Worm (Caenorhabditis elegans) whole organism, young adult: ENCODE measurements around the gene F29A7.8.

ENCODE experiments used
- C17E4.6 ChIP-seq: fragments of 200-800 bp; sonication (Bioruptor generic); IDR thresholded peaks from 2 replicates; pipeline ENCODE4 v1.3.6; 2022; ENCODE audit warnings: missing genetic modification reagents, missing genetic modification characterization, missing compliant biosample characterization
- D2030.7 ChIP-seq: fragments of 200-800 bp; sonication (Bioruptor generic); IDR thresholded peaks from 2 replicates; pipeline ENCODE4 v1.3.6; 2022; ENCODE audit warnings: missing genetic modification reagents, missing genetic modification characterization, missing compliant biosample characterization
- F23B12.7 ChIP-seq: sonication (generic microtip); optimal IDR thresholded peaks from 2 replicates; lab custom pipeline; 2017; ENCODE audit warnings: missing genetic modification characterization, mild to moderate bottlenecking, missing compliant biosample characterization, antibody characterized with exemption, moderate library complexity; ENCODE audit not compliant: insufficient read depth
- F39B2.1 ChIP-seq: fragments of 200-800 bp; sonication (Bioruptor generic); IDR thresholded peaks from 2 replicates; pipeline ENCODE4 v1.3.6; 2022; ENCODE audit warnings: missing genetic modification reagents, missing genetic modification characterization, missing compliant biosample characterization
- F57C9.4 ChIP-seq: sonication (generic microtip); optimal IDR thresholded peaks from 2 replicates; lab custom pipeline; 2017; ENCODE audit warnings: mild to moderate bottlenecking, missing genetic modification characterization, missing compliant biosample characterization
- K11D2.4 ChIP-seq: fragments of 200-800 bp; sonication (Bioruptor generic); IDR thresholded peaks from 2 replicates; pipeline ENCODE4 v1.3.6; 2022; ENCODE audit warnings: missing genetic modification reagents, missing genetic modification characterization, missing compliant biosample characterization
- Y53G8AR.9 ChIP-seq: fragments of 200-800 bp; sonication (Bioruptor generic); conservative IDR thresholded peaks from 2 replicates; pipeline ENCODE4 v1.3.6; 2022; ENCODE audit warnings: missing genetic modification reagents, missing genetic modification characterization, missing compliant biosample characterization
- Y56A3A.18 ChIP-seq: fragments of 200-800 bp; sonication (Bioruptor generic); IDR thresholded peaks from 2 replicates; pipeline ENCODE4 v1.3.6; 2022; ENCODE audit warnings: missing genetic modification reagents, missing genetic modification characterization, missing compliant biosample characterization
- Y95B8A.8 ChIP-seq: fragments of 200-800 bp; sonication (Bioruptor generic); IDR thresholded peaks from 2 replicates; pipeline ENCODE4 v1.3.6; 2022; ENCODE audit warnings: missing genetic modification reagents, missing genetic modification characterization, missing compliant biosample characterization
- ZK185.1 ChIP-seq: sonication (generic microtip); optimal IDR thresholded peaks from 2 replicates; lab custom pipeline; 2016; ENCODE audit warnings: mild to moderate bottlenecking, missing genetic modification characterization, missing compliant biosample characterization; ENCODE audit not compliant: poor library complexity, severe bottlenecking
- ama-1 ChIP-seq, 3 experiments: fragments of 150-350 bp in 1 of 3; sonication (generic microtip) in 2 of 3; optimal IDR thresholded peaks; 2 replicates each; lab custom pipeline; 2014 to 2018; ENCODE audit warnings: missing biosample characterization in 2 of 3, missing genetic modification characterization in 2 of 3, missing genetic modification reagents in 2 of 3
- atf-7 ChIP-seq: sonication (generic microtip); optimal IDR thresholded peaks from 2 replicates; lab custom pipeline; 2017; ENCODE audit warnings: mild to moderate bottlenecking, missing genetic modification characterization, missing compliant biosample characterization
- attf-6 ChIP-seq: fragments of 200-800 bp; sonication (Bioruptor generic); IDR thresholded peaks from 2 replicates; pipeline ENCODE4 v1.3.6; 2022; ENCODE audit warnings: missing genetic modification reagents, missing genetic modification characterization, missing compliant biosample characterization
- cebp-1 ChIP-seq, 2 experiments: fragments of 200-800 bp in 1 of 2; sonication (Bioruptor generic) in 1 of 2; sonication (generic microtip) in 1 of 2; IDR thresholded peaks in 1 of 2; optimal IDR thresholded peaks in 1 of 2; 2 replicates each; pipeline versions ENCODE4 v1.3.6 to Lab custom; 2017 to 2022; ENCODE audit warnings: missing compliant biosample characterization in 2 of 2, missing genetic modification characterization in 2 of 2, mild to moderate bottlenecking in 1 of 2, missing genetic modification reagents in 1 of 2, moderate library complexity in 1 of 2
- ceh-100 ChIP-seq: fragments of 200-800 bp; sonication (Bioruptor generic); IDR thresholded peaks from 2 replicates; pipeline ENCODE4 v1.3.6; 2022; ENCODE audit warnings: missing genetic modification reagents, missing genetic modification characterization, missing compliant biosample characterization
- die-1 ChIP-seq: sonication (generic microtip); optimal IDR thresholded peaks from 2 replicates; lab custom pipeline; 2016; ENCODE audit warnings: missing genotype, mild to moderate bottlenecking, missing genetic modification characterization, missing compliant biosample characterization
- dpff-1 ChIP-seq: sonication (generic microtip); optimal IDR thresholded peaks from 2 replicates; lab custom pipeline; 2017; ENCODE audit warnings: mild to moderate bottlenecking, missing genetic modification characterization, missing compliant biosample characterization
- hmg-1.2 ChIP-seq: fragments of 200-800 bp; sonication (Bioruptor generic); IDR thresholded peaks from 2 replicates; pipeline ENCODE4 v1.3.6; 2022; ENCODE audit warnings: missing genetic modification reagents, missing genetic modification characterization, missing compliant biosample characterization
- let-526 ChIP-seq: fragments of 200-800 bp; sonication (Bioruptor generic); IDR thresholded peaks from 2 replicates; pipeline ENCODE4 v1.3.6; 2022; ENCODE audit warnings: missing genetic modification reagents, missing genetic modification characterization, missing compliant biosample characterization
- lin-26 ChIP-seq: fragments of 200-800 bp; sonication (Bioruptor generic); IDR thresholded peaks from 2 replicates; pipeline ENCODE4 v1.3.6; 2022; ENCODE audit warnings: missing genetic modification reagents, missing genetic modification characterization, missing compliant biosample characterization
- lin-35 ChIP-seq, 3 experiments: fragments of 150-350 bp in 2 of 3; sonication (generic microtip) in 1 of 3; optimal IDR thresholded peaks; 2 replicates each; lab custom pipeline; 2014 to 2018; ENCODE audit warnings: missing biosample characterization in 3 of 3, missing genetic modification characterization in 3 of 3, missing genetic modification reagents in 3 of 3
- lir-1 ChIP-seq: fragments of 200-800 bp; sonication (Bioruptor generic); conservative IDR thresholded peaks from 2 replicates; pipeline ENCODE4 v1.3.6; 2022; ENCODE audit warnings: missing genetic modification reagents, missing genetic modification characterization, missing compliant biosample characterization
- mcd-1 ChIP-seq: fragments of 200-800 bp; sonication (Bioruptor generic); IDR thresholded peaks from 2 replicates; pipeline ENCODE4 v1.3.6; 2022; ENCODE audit warnings: missing genetic modification reagents, missing genetic modification characterization, missing compliant biosample characterization
- mxl-1 ChIP-seq: sonication (generic microtip); optimal IDR thresholded peaks from 2 replicates; lab custom pipeline; 2016; ENCODE audit warnings: missing genetic modification characterization, missing compliant biosample characterization
- nhr-80 ChIP-seq: sonication (generic microtip); optimal IDR thresholded peaks from 2 replicates; lab custom pipeline; 2016; ENCODE audit warnings: missing genetic modification characterization, missing compliant biosample characterization
- rcor-1 ChIP-seq: fragments of 200-800 bp; sonication (Bioruptor generic); IDR thresholded peaks from 2 replicates; pipeline ENCODE4 v1.3.6; 2022; ENCODE audit warnings: missing genetic modification reagents, missing genetic modification characterization, missing compliant biosample characterization
- sea-2 ChIP-seq: fragments of 200-800 bp; sonication (Bioruptor generic); IDR thresholded peaks from 2 replicates; pipeline ENCODE4 v1.3.6; 2022; ENCODE audit warnings: missing genetic modification characterization, missing compliant biosample characterization
- somi-1 ChIP-seq: fragments of 200-800 bp; sonication (Bioruptor generic); optimal IDR thresholded peaks from 2 replicates; lab custom pipeline; 2018; ENCODE audit warnings: mild to moderate bottlenecking, missing genetic modification characterization, missing compliant biosample characterization
- xnd-1 ChIP-seq: sonication (generic microtip); optimal IDR thresholded peaks from 2 replicates; lab custom pipeline; 2016; ENCODE audit warnings: missing genotype, missing genetic modification reagents, missing genetic modification characterization, missing compliant biosample characterization
- zim-3 ChIP-seq: sonication (generic microtip); optimal IDR thresholded peaks from 2 replicates; lab custom pipeline; 2017; ENCODE audit warnings: mild to moderate bottlenecking, missing genetic modification characterization, moderate library complexity, missing compliant biosample characterization
- ztf-28 ChIP-seq: fragments of 200-800 bp; sonication (Bioruptor generic); IDR thresholded peaks from 2 replicates; pipeline ENCODE4 v1.3.6; 2022; ENCODE audit warnings: missing genetic modification reagents, missing genetic modification characterization, missing compliant biosample characterization

F29A7.8 gene

DNA sequence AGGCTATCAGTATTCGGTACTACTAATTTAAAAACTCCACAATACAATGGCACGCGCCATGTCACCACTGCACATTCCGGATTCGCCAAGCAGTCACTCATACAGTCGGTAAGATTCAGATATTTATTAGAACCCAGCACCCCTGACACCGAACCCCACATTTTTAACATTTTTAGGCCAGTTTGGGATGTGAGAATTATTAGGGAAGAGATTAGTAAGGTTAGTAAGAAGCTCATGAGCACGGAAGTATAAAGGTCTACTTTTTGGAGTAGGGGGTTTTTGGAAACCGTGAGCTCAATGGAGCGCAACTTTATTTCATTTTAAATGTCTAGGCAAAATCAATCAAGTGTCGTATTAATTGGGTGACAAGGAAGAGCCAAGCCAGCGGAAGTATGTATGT lies at the start of gene F29A7.8:
F29A7.8 (minus strand) TSS at position 101 of the 400 bp plus-strand sequence.
- TF ChIP-seq lin-26 (GFP tag; lab: Robert Waterston, UW) (no peak), ama-1 (optimal IDR thresholded peaks at IDR 0.05; lab: Kevin White, UChicago) (no peak), ama-1 (GFP tag; optimal IDR thresholded peaks at IDR 0.05; lab: Kevin White, UChicago) (no peak), mxl-1 (tag; lab: Kevin White, UChicago) (no peak), zim-3 (tag; lab: Kevin White, UChicago) (no peak), hmg-1.2 (no peak), atf-7 (tag; lab: Kevin White, UChicago) (no peak), D2030.7 (GFP tag; lab: Robert Waterston, UW) (no peak), sea-2 (no peak), xnd-1 (no peak), rcor-1 (no peak), F57C9.4 (tag; lab: Kevin White, UChicago) (no peak), F39B2.1 (GFP tag; lab: Robert Waterston, UW) (no peak), die-1 (tag; lab: Kevin White, UChicago) (no peak), dpff-1 (tag; lab: Kevin White, UChicago) (no peak), ztf-28 (GFP tag; lab: Robert Waterston, UW) (no peak)
- TF ChIP-seq, all 124 proteins: peak for 0

DNA sequence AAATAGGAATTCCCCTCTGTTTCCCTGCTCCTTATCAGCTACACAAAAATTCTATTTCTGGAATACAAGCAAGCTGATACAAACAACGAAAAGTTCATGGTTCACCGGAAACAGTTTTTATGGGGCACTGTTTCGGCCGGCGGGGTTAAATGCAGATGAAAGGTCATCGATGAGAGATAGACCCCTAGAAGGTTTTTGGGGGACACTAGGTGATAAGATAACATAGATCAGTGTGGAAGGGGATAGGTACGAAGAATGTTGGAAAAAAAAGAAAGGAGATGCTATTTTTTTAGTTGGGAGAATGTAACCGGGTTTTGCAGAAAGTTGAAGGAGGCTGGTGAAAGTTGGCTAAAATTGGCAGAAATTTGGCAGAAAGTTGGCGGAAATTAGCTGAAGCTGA lies 47.7 kb upstream of the F29A7.8 start:
- TF ChIP-seq ceh-100 (GFP tag; lab: Robert Waterston, UW) = no peak
- TF ChIP-seq, all 124 proteins: peak for 0

DNA sequence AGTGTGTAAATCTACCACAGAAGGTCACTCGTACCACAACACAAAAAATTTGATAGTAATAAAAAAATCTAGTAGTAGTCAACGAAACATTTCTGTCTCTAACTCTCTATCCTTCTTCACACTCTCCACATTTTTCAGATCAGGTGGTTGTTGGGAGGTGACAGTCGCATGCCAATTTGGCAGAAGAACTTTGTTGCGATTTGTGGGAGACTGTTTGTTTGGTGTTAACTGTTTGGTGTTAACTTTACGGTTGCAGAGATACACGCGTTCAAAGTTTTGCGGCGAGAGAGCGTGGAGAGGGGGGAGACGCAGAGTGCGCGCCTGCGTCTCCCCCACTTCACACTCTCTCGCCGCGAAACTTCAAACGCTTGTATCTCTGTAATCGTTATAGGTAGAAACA lies 47.1 kb upstream of the F29A7.8 start:
- TF ChIP-seq C17E4.6 (GFP tag; lab: Robert Waterston, UW) = no peak
- TF ChIP-seq lir-1 (GFP tag; lab: Robert Waterston, UW) = no peak
- TF ChIP-seq Y53G8AR.9 (GFP tag; lab: Robert Waterston, UW) = 0 out of 2 replicates have a peak, but pooled peaks have one; percentile 29
- no peak for TF ChIP-seq lin-35 (GFP tag; optimal IDR thresholded peaks at IDR 0.05; lab: Kevin White, UChicago)
- peak; percentile 10; the same call in 1 of the 2 replicates for TF ChIP-seq ceh-100 (GFP tag; lab: Robert Waterston, UW)
- no peak for TF ChIP-seq cebp-1 (GFP tag; IDR thresholded peaks at IDR 0.05; lab: Robert Waterston, UW)
- peak; percentile 46 for TF ChIP-seq cebp-1 (tag; optimal IDR thresholded peaks at IDR 0.05; lab: Kevin White, UChicago)
- peak; percentile 65 for TF ChIP-seq nhr-80 (tag; lab: Kevin White, UChicago)
- TF ChIP-seq let-526 (GFP tag; lab: Robert Waterston, UW) = 0 out of 2 replicates have a peak, but pooled peaks have one; percentile 30
- no peak for TF ChIP-seq die-1 (tag; lab: Kevin White, UChicago)
- TF ChIP-seq Y95B8A.8 = no peak
- TF ChIP-seq hmg-1.2 = peak; percentile 81
- 0 out of 2 replicates have a peak, but pooled peaks have one; percentile 25 for TF ChIP-seq mcd-1 (GFP tag; lab: Robert Waterston, UW)
- TF ChIP-seq K11D2.4 = no peak
- TF ChIP-seq, all 124 proteins: peak for 7

DNA sequence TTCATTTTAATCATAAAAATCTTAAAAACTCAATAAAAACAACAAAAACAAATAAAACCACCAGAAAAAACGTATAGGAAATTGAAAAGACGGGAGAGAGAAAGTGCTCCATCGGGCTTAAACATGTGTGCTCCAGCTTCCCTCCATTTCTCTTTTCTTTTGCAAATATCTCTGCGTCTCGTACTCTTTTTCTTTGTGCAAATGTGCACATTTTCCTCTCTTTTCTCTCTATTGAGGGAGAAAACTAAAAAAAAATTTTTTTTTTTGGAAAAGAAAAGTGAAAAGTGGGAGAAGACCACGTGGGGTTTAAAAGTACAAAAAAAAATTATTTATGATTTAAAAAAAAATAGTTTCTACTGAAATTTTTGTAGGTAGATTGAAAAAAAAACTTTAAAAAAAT lies 46.4 kb upstream of the F29A7.8 start:
- TF ChIP-seq cebp-1 (GFP tag; IDR thresholded peaks at IDR 0.05; lab: Robert Waterston, UW) = no peak
- peak; percentile 2 for TF ChIP-seq cebp-1 (tag; optimal IDR thresholded peaks at IDR 0.05; lab: Kevin White, UChicago)
- no peak for TF ChIP-seq Y56A3A.18 (GFP tag; lab: Robert Waterston, UW)
- TF ChIP-seq attf-6 (GFP tag; lab: Robert Waterston, UW) = no peak
- TF ChIP-seq somi-1 (GFP tag; lab: Kevin White, UChicago) = peak; percentile 45
- TF ChIP-seq hmg-1.2 = peak; percentile 33; the same call in 1 of the 2 replicates
- no peak for TF ChIP-seq ZK185.1 (tag; lab: Kevin White, UChicago)
- TF ChIP-seq F23B12.7 = peak; percentile 36
- TF ChIP-seq, all 124 proteins: peak for 4
